Worm (Caenorhabditis elegans) whole organism, early embryonic: ENCODE measurements around the gene C45B2.1.

Experiments
- B0310.2 ChIP-seq: sonication (generic microtip); optimal IDR thresholded peaks from 2 replicates; lab custom pipeline; 2016; ENCODE audit warnings: mild to moderate bottlenecking, missing genetic modification characterization, missing compliant biosample characterization
- ama-1 ChIP-seq: fragments of 150-350 bp; optimal IDR thresholded peaks from 2 replicates; lab custom pipeline; 2014
- ceh-13 ChIP-seq: fragments of 200-800 bp; sonication (Bioruptor generic); optimal IDR thresholded peaks from 2 replicates; lab custom pipeline; 2018; ENCODE audit warnings: mild to moderate bottlenecking, missing genetic modification characterization, missing compliant biosample characterization
- ceh-36 ChIP-seq: sonication (generic microtip); optimal IDR thresholded peaks from 2 replicates; lab custom pipeline; 2016; ENCODE audit warnings: missing genetic modification characterization, inconsistent platforms, missing compliant biosample characterization
- ets-7 ChIP-seq: sonication (generic microtip); optimal IDR thresholded peaks from 2 replicates; lab custom pipeline; 2016; ENCODE audit warnings: missing genotype, missing genetic modification characterization, missing compliant biosample characterization
- flt-1 ChIP-seq: fragments of 200-800 bp; sonication (Bioruptor generic); IDR thresholded peaks from 2 replicates; pipeline ENCODE4 v1.3.6; 2022; ENCODE audit warnings: missing genetic modification characterization, missing compliant biosample characterization
- hmbx-1 ChIP-seq: sonication (generic microtip); optimal IDR thresholded peaks from 2 replicates; lab custom pipeline; 2016; ENCODE audit warnings: mild to moderate bottlenecking, missing genetic modification characterization, missing compliant biosample characterization
- hmg-4 ChIP-seq: fragments of 200-800 bp; sonication (Bioruptor generic); optimal IDR thresholded peaks from 2 replicates; lab custom pipeline; 2018; ENCODE audit warnings: mild to moderate bottlenecking, missing genetic modification characterization, missing compliant biosample characterization
- hnd-1 ChIP-seq: sonication (generic microtip); optimal IDR thresholded peaks from 2 replicates; lab custom pipeline; 2016; ENCODE audit warnings: missing genetic modification characterization, missing compliant biosample characterization
- pes-1 ChIP-seq: fragments of 200-800 bp; sonication (Bioruptor generic); IDR thresholded peaks from 2 replicates; pipeline ENCODE4 v1.3.6; 2022; ENCODE audit warnings: missing genetic modification reagents, missing genetic modification characterization, missing compliant biosample characterization
- tbx-11 ChIP-seq: fragments of 200-800 bp; sonication (Bioruptor generic); IDR thresholded peaks from 2 replicates; pipeline ENCODE4 v1.3.6; 2022; ENCODE audit warnings: missing genetic modification characterization, missing compliant biosample characterization
- tra-4 ChIP-seq: sonication (generic microtip); optimal IDR thresholded peaks from 2 replicates; lab custom pipeline; 2017; ENCODE audit warnings: missing genetic modification characterization, missing compliant biosample characterization

ce11 chrX:6112817-6113216 lies 26.9 kb downstream of the C45B2.1 start, which contains the start of gene prx-3:
- TF ChIP-seq B0310.2, result no peak
- no peak for TF ChIP-seq hmbx-1
- TF ChIP-seq ama-1 (lab: Kevin White, UChicago), result no peak
- no peak for TF ChIP-seq ets-7
- TF ChIP-seq flt-1 (GFP tag; lab: Robert Waterston, UW), result no peak
- TF ChIP-seq ceh-36 (tag; lab: Kevin White, UChicago), result no peak
- TF ChIP-seq hnd-1 (tag; lab: Kevin White, UChicago), result no peak
- TF ChIP-seq hmg-4, result no peak
- no peak for TF ChIP-seq tra-4 (tag; lab: Kevin White, UChicago)
- TF ChIP-seq tbx-11, result no peak
- TF ChIP-seq pes-1, result no peak
- no peak for TF ChIP-seq ceh-13 (GFP tag; lab: Kevin White, UChicago)
